Worm (Caenorhabditis elegans): ENCODE measurements around the gene srz-14.

- TF ChIP-seq pqm-1 (tag; optimal IDR thresholded peaks at IDR 0.05) (no peak), ztf-11 (tag; optimal IDR thresholded peaks at IDR 0.05) (no peak), nhr-12 (tag; optimal IDR thresholded peaks at IDR 0.05) (no peak), elt-2 (tag; optimal IDR thresholded peaks at IDR 0.05) (no peak), nhr-67 (tag; optimal IDR thresholded peaks at IDR 0.05) (no peak), daf-12 (tag; optimal IDR thresholded peaks at IDR 0.05) (no peak), ama-1 (optimal IDR thresholded peaks at IDR 0.05) (no peak), pha-4 (tag; optimal IDR thresholded peaks at IDR 0.05) (no peak), tbx-2 (tag; optimal IDR thresholded peaks at IDR 0.05) (no peak), lin-39 (tag; optimal IDR thresholded peaks at IDR 0.05) (no peak), nhr-23 (tag; optimal IDR thresholded peaks at IDR 0.05) (no peak), nhr-25 (tag; optimal IDR thresholded peaks at IDR 0.05) (no peak)
Measured at ce11 chrV:16229439-16229838, 46.0 kb downstream of the srz-14 start.

Measured in whole organism, L3 larva.